Fruit fly (Drosophila melanogaster) whole organism, prepupa: ENCODE measurements around the gene ND-51.
A peak's percentile ranks its signal among the peaks of the same experiment; 100 is the strongest.

ENCODE experiments used
- Blimp-1 ChIP-seq: fragments of 200-800 bp; sonication (Bioruptor generic); optimal IDR thresholded peaks from 3 replicates; lab custom pipeline; 2017; ENCODE audit warnings: missing biosample characterization, missing genetic modification characterization, mild to moderate bottlenecking, moderate library complexity, missing genetic modification reagents
- CG15336 ChIP-seq: fragments of 200-800 bp; sonication (Bioruptor generic); IDR thresholded peaks from 2 replicates; pipeline ENCODE4 v1.3.6; 2022; ENCODE audit warnings: missing biosample characterization, missing genetic modification characterization
- CG16779 ChIP-seq: fragments of 200-800 bp; sonication (Bioruptor generic); optimal IDR thresholded peaks from 3 replicates; lab custom pipeline; 2017; ENCODE audit warnings: missing biosample characterization, mild to moderate bottlenecking, missing genetic modification characterization
- CG34406 ChIP-seq: fragments of 200-800 bp; sonication (Bioruptor generic); optimal IDR thresholded peaks from 3 replicates; lab custom pipeline; 2016; ENCODE audit warnings: missing biosample characterization, missing genetic modification characterization
- CG8119 ChIP-seq: fragments of 200-800 bp; sonication (Bioruptor generic); IDR thresholded peaks from 3 replicates; pipeline ENCODE4 v1.3.6; 2022; ENCODE audit warnings: missing biosample characterization, missing genetic modification characterization
- CG9139 ChIP-seq: fragments of 200-800 bp; sonication (Bioruptor generic); optimal IDR thresholded peaks from 3 replicates; lab custom pipeline; 2017; ENCODE audit warnings: missing biosample characterization, mild to moderate bottlenecking, missing genetic modification characterization
- Gug ChIP-seq: fragments of 200-800 bp; sonication (Bioruptor generic); IDR thresholded peaks from 2 replicates; pipeline ENCODE4 v1.3.6; 2022; ENCODE audit warnings: missing biosample characterization, missing genetic modification characterization
- achi ChIP-seq: fragments of 200-800 bp; sonication (Bioruptor generic); optimal IDR thresholded peaks from 3 replicates; lab custom pipeline; 2016; ENCODE audit warnings: missing biosample characterization, missing genetic modification characterization
- fkh ChIP-seq: fragments of 200-800 bp; sonication (Bioruptor generic); optimal IDR thresholded peaks from 3 replicates; lab custom pipeline; 2017; ENCODE audit warnings: missing biosample characterization, mild to moderate bottlenecking, missing genetic modification characterization, moderate library complexity
- net ChIP-seq: fragments of 200-800 bp; sonication (Bioruptor generic); optimal IDR thresholded peaks from 3 replicates; lab custom pipeline; 2016; ENCODE audit warnings: missing biosample characterization, missing genetic modification characterization
- spab ChIP-seq: fragments of 200-800 bp; sonication (Bioruptor generic); optimal IDR thresholded peaks from 2 replicates; lab custom pipeline; 2017; ENCODE audit warnings: missing biosample characterization, mild to moderate bottlenecking, missing genetic modification characterization, missing genetic modification reagents
- topi ChIP-seq: fragments of 200-800 bp; sonication (Bioruptor generic); optimal IDR thresholded peaks from 3 replicates; lab custom pipeline; 2016; ENCODE audit warnings: missing biosample characterization, missing genetic modification characterization

- TF ChIP-seq Gug (GFP tag; lab: Robert Waterston, UW) (no peak), fkh (peak; percentile 91), topi (GFP tag; lab: Kevin White, UChicago) (no peak), CG15336 (GFP tag; lab: Robert Waterston, UW) (no peak), CG34406 (no peak), achi (GFP tag; lab: Kevin White, UChicago) (no peak), CG9139 (GFP tag; lab: Kevin White, UChicago) (no peak), net (GFP tag; lab: Kevin White, UChicago) (no peak), Blimp-1 (GFP tag; lab: Kevin White, UChicago) (no peak), CG16779 (peak; percentile 39), spab (GFP tag; lab: Kevin White, UChicago) (no peak), CG8119 (GFP tag; lab: Robert Waterston, UW) (no peak)
Observed at dm6 chr2L:6080329-6080728, 17.8 kb upstream of the ND-51 start.
